Fruit fly (Drosophila melanogaster) whole organism, adult: ENCODE data around the gene CG17198.

Source experiments
- CG33017 ChIP-seq: fragments of 200-800 bp; sonication (Bioruptor generic); optimal IDR thresholded peaks from 2 replicates; lab custom pipeline; 2018; ENCODE audit warnings: missing biosample characterization, mild to moderate bottlenecking, missing genetic modification characterization, moderate library complexity
- CG5204 ChIP-seq: fragments of 200-800 bp; sonication (Bioruptor generic); optimal IDR thresholded peaks from 2 replicates; lab custom pipeline; 2016; ENCODE audit warnings: missing biosample characterization, missing genetic modification characterization

- TF ChIP-seq CG5204 (GFP tag; lab: Kevin White, UChicago) (no peak), CG33017 (tag; lab: Kevin White, UChicago) (peak; percentile 55)
These were observed 13.0 kb downstream of the CG17198 start for dm6 chr3R:25762005-25762764.
